Fruit fly (Drosophila melanogaster): ENCODE results near the gene CG45263.

CG45263 gene

DNA sequence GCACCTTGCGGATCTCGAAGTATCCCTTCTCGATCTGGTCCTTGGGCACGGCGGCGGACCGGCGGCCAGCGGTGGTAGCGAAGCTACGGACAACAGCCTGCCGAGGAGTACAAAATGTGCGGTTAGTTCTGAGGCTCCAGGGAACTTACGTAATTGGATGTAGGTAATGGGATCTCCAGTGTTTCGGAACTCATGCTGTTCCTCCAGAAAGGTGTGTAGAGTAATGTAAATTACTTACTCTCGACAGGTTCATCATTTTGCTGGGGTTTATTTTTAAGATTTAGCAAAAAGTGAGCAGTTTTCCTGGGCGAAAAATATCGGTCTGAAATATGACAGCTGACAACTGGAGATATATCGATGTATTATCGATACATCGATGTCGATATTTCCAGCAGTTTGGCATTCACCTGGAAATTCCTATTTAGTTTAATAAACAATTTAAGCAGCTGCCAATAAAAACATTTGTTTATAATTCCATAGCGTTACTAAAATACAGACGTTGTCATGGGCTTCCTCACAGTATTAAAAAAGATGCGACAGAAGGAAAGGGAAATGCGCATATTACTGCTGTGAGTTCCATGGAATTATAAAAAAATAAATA lies 136.6 kb downstream of the CG45263 start, which contains the start of the genes COX7A and Arl2 (continued):
- TF ChIP-seq vvl (GFP tag; IDR thresholded peaks at IDR 0.05), result 0 out of 2 replicates have a peak, but pooled peaks have one; percentile 39
- no peak for TF ChIP-seq CG17568 (GFP tag; optimal IDR thresholded peaks at IDR 0.05)
- no peak for TF ChIP-seq dan (GFP tag; IDR thresholded peaks at IDR 0.05)
- peak; percentile 81 for TF ChIP-seq Med (GFP tag)
- no peak for TF ChIP-seq ems (GFP tag; optimal IDR thresholded peaks at IDR 0.05)
- peak; percentile 92 for TF ChIP-seq knrl (GFP tag; IDR thresholded peaks at IDR 0.05; ENCODE audit: partially characterized antibody)
- TF ChIP-seq CG11085 (GFP tag; IDR thresholded peaks at IDR 0.05), result no peak
- TF ChIP-seq sens (GFP tag), result peak; percentile 68
- no peak for TF ChIP-seq Nf-YA (GFP tag; IDR thresholded peaks at IDR 0.05)
- peak; percentile 91 for TF ChIP-seq CG16813 (GFP tag; IDR thresholded peaks at IDR 0.05; ENCODE audit: partially characterized antibody)
- TF ChIP-seq CG2712 (tag; optimal IDR thresholded peaks at IDR 0.05), result peak; percentile 22
- TF ChIP-seq Lim3 (GFP tag; IDR thresholded peaks at IDR 0.05), result no peak
- TF ChIP-seq CG11456 (GFP tag; IDR thresholded peaks at IDR 0.05), result no peak
- TF ChIP-seq slp2 (GFP tag; optimal IDR thresholded peaks at IDR 0.05), result no peak
- TF ChIP-seq Bgb (GFP tag; IDR thresholded peaks at IDR 0.05; ENCODE audit: partially characterized antibody), result peak; percentile 96
- TF ChIP-seq scrt (GFP tag; optimal IDR thresholded peaks at IDR 0.05), result no peak
- peak; percentile 87; the same call in 1 of the 2 replicates for TF ChIP-seq CG42726 (GFP tag; IDR thresholded peaks at IDR 0.05; ENCODE audit: partially characterized antibody)
- TF ChIP-seq CG5245 (GFP tag; optimal IDR thresholded peaks at IDR 0.05), result no peak
- TF ChIP-seq gfzf (GFP tag; optimal IDR thresholded peaks at IDR 0.05), result peak; percentile 42
- peak in 1 of 2 experiments; percentile 95 for TF ChIP-seq Pdp1 (GFP tag; optimal IDR thresholded peaks at IDR 0.05)
- no peak for TF ChIP-seq CG11504 (tag; optimal IDR thresholded peaks at IDR 0.05)
- peak; percentile 17 for TF ChIP-seq CG10431 (GFP tag; optimal IDR thresholded peaks at IDR 0.05)
- no peak for TF ChIP-seq CG12299 (tag; optimal IDR thresholded peaks at IDR 0.05)
- peak; percentile 17; the same call in 1 of the 2 replicates for TF ChIP-seq rib (GFP tag; IDR thresholded peaks at IDR 0.05)
- TF ChIP-seq E2f1 (GFP tag; IDR thresholded peaks at IDR 0.05), result 0 out of 2 replicates have a peak, but pooled peaks have one; percentile 17
- no peak for TF ChIP-seq CG7987 (GFP tag; optimal IDR thresholded peaks at IDR 0.05)
- TF ChIP-seq HmgZ (tag; optimal IDR thresholded peaks at IDR 0.05), result peak; percentile 65
- TF ChIP-seq Hr51 (GFP tag; optimal IDR thresholded peaks at IDR 0.05), result no peak
- TF ChIP-seq hbn (GFP tag; IDR thresholded peaks at IDR 0.05; ENCODE audit: partially characterized antibody), result peak; percentile 95
- peak; percentile 22 for TF ChIP-seq CG17829 (tag; optimal IDR thresholded peaks at IDR 0.05)
- peak; percentile 82 for TF ChIP-seq pzg (GFP tag; optimal IDR thresholded peaks at IDR 0.05)
- no peak for TF ChIP-seq CG12236 (GFP tag; optimal IDR thresholded peaks at IDR 0.05)
- no peak for TF ChIP-seq Deaf1 (tag; optimal IDR thresholded peaks at IDR 0.05)
- peak; percentile 42 for TF ChIP-seq CG30020 (tag; optimal IDR thresholded peaks at IDR 0.05)
- peak; percentile 27 for TF ChIP-seq nmo (GFP tag; optimal IDR thresholded peaks at IDR 0.05)
- TF ChIP-seq phol (tag; optimal IDR thresholded peaks at IDR 0.05), result peak; percentile 27
- peak; percentile 34 to 83 for TF ChIP-seq crp (GFP tag; optimal IDR thresholded peaks at IDR 0.05)
- TF ChIP-seq Sry-δ (GFP tag; optimal IDR thresholded peaks at IDR 0.05), result peak; percentile 78
- TF ChIP-seq E2f2 (GFP tag; IDR thresholded peaks at IDR 0.05), result peak; percentile 56
- peak; percentile 83; the same call in 3 of the 4 replicates for TF ChIP-seq chinmo (GFP tag; IDR thresholded peaks at IDR 0.05; ENCODE audit: partially characterized antibody)
- TF ChIP-seq CG13287 (GFP tag; IDR thresholded peaks at IDR 0.05; ENCODE audit: partially characterized antibody), result peak; percentile 96
- TF ChIP-seq lilli (GFP tag; optimal IDR thresholded peaks at IDR 0.05), result peak; percentile 20
- peak; percentile 95 for TF ChIP-seq unc-4 (GFP tag; IDR thresholded peaks at IDR 0.05; ENCODE audit: partially characterized antibody)
- TF ChIP-seq nom (GFP tag; optimal IDR thresholded peaks at IDR 0.05), result peak; percentile 23
- TF ChIP-seq tna (GFP tag; IDR thresholded peaks at IDR 0.05; ENCODE audit: partially characterized antibody), result peak; percentile 91
- TF ChIP-seq CG1603 (tag; optimal IDR thresholded peaks at IDR 0.05), result peak; percentile 56
- TF ChIP-seq nerfin-1 (tag; optimal IDR thresholded peaks at IDR 0.05), result peak; percentile 14
- TF ChIP-seq Atf6 (GFP tag; IDR thresholded peaks at IDR 0.05), result 0 out of 2 replicates have a peak, but pooled peaks have one; percentile 23

All from whole organism, embryonic.